Fruit fly (Drosophila melanogaster) whole organism, embryonic: Measurements from ENCODE around the gene CG8944.

ENCODE experiments used
- ATbp ChIP-seq: fragments of 200-800 bp; sonication (Bioruptor generic); optimal IDR thresholded peaks from 2 replicates; lab custom pipeline; 2017; ENCODE audit warnings: missing biosample characterization, mild to moderate bottlenecking, missing genetic modification characterization, missing genetic modification reagents
- Atf3 ChIP-seq: fragments of 200-800 bp; sonication (Bioruptor generic); optimal IDR thresholded peaks from 3 replicates; lab custom pipeline; 2016; ENCODE audit warnings: missing biosample characterization, missing genetic modification characterization
- CG10431 ChIP-seq: fragments of 200-800 bp; sonication (Bioruptor generic); optimal IDR thresholded peaks from 3 replicates; lab custom pipeline; 2018; ENCODE audit warnings: missing biosample characterization, mild to moderate bottlenecking, missing genetic modification characterization
- CG11085 ChIP-seq: fragments of 200-800 bp; sonication (Bioruptor generic); IDR thresholded peaks from 2 replicates; pipeline ENCODE4 v1.3.6; 2022; ENCODE audit warnings: missing biosample characterization, missing genetic modification characterization
- CG11398 ChIP-seq: fragments of 200-800 bp; sonication (Bioruptor generic); optimal IDR thresholded peaks from 2 replicates; lab custom pipeline; 2016; ENCODE audit warnings: missing biosample characterization, missing genetic modification characterization
- CG11456 ChIP-seq: fragments of 200-800 bp; sonication (Bioruptor generic); IDR thresholded peaks from 3 replicates; pipeline ENCODE4 v1.3.6; 2022; ENCODE audit warnings: missing biosample characterization, missing genetic modification characterization
- CG1602 ChIP-seq: fragments of 200-800 bp; sonication (Bioruptor generic); optimal IDR thresholded peaks from 3 replicates; lab custom pipeline; 2016; ENCODE audit warnings: missing biosample characterization, missing genetic modification characterization
- CG16863 ChIP-seq: fragments of 200-800 bp; sonication (Bioruptor generic); optimal IDR thresholded peaks from 3 replicates; lab custom pipeline; 2016; ENCODE audit warnings: missing biosample characterization, missing genetic modification characterization
- CG17359 ChIP-seq: fragments of 200-800 bp; sonication (Bioruptor generic); optimal IDR thresholded peaks from 3 replicates; lab custom pipeline; 2018; ENCODE audit warnings: missing biosample characterization, mild to moderate bottlenecking, missing genetic modification characterization, moderate library complexity
- CG2678 ChIP-seq: fragments of 200-800 bp; sonication (Bioruptor generic); optimal IDR thresholded peaks from 3 replicates; lab custom pipeline; 2019; ENCODE audit warnings: missing biosample characterization, mild to moderate bottlenecking, missing genetic modification characterization, moderate library complexity
- CG3163 ChIP-seq: fragments of 200-800 bp; sonication (Bioruptor generic); optimal IDR thresholded peaks from 3 replicates; lab custom pipeline; 2016; ENCODE audit warnings: missing biosample characterization, missing genetic modification characterization
- CG6689 ChIP-seq: fragments of 200-800 bp; sonication (Bioruptor generic); IDR thresholded peaks from 2 replicates; pipeline ENCODE4 v1.3.6; 2022; ENCODE audit warnings: missing biosample characterization, missing genetic modification characterization
- CG8089 ChIP-seq: fragments of 200-800 bp; sonication (Bioruptor generic); optimal IDR thresholded peaks from 3 replicates; lab custom pipeline; 2016; ENCODE audit warnings: missing biosample characterization, missing genetic modification characterization
- CG8290 ChIP-seq, 3 experiments: fragments of 200-800 bp; sonication (Bioruptor generic); optimal IDR thresholded peaks; 2 replicates each; lab custom pipeline; 2016 to 2019; ENCODE audit warnings: missing biosample characterization in 3 of 3, missing genetic modification characterization in 3 of 3, mild to moderate bottlenecking in 2 of 3, moderate library complexity in 1 of 3
- CG8388 ChIP-seq: fragments of 200-800 bp; sonication (Bioruptor generic); optimal IDR thresholded peaks from 2 replicates; lab custom pipeline; 2019; ENCODE audit warnings: missing biosample characterization, mild to moderate bottlenecking, missing genetic modification characterization, moderate library complexity
- CrebB ChIP-seq: fragments of 200-800 bp; sonication (Bioruptor generic); optimal IDR thresholded peaks from 3 replicates; lab custom pipeline; 2018; ENCODE audit warnings: missing biosample characterization, mild to moderate bottlenecking, missing genetic modification characterization
- HHEX ChIP-seq: fragments of 200-800 bp; sonication (Bioruptor generic); optimal IDR thresholded peaks from 3 replicates; lab custom pipeline; 2017; ENCODE audit warnings: missing biosample characterization, mild to moderate bottlenecking, missing genetic modification characterization, missing genetic modification reagents
- Hsf ChIP-seq: fragments of 200-800 bp; sonication (Bioruptor generic); optimal IDR thresholded peaks from 3 replicates; lab custom pipeline; 2016; ENCODE audit warnings: missing biosample characterization, missing genetic modification characterization
- Jarid2 ChIP-seq: fragments of 200-800 bp; sonication (Bioruptor generic); optimal IDR thresholded peaks from 3 replicates; lab custom pipeline; 2017; ENCODE audit warnings: mild to moderate bottlenecking, missing biosample characterization, missing genetic modification reagents, missing genetic modification characterization
- Lpt ChIP-seq: fragments of >200 bp; optimal IDR thresholded peaks from 2 replicates; lab custom pipeline; 2018; ENCODE audit warnings: missing biosample characterization, missing genetic modification characterization
- MESR4 ChIP-seq: fragments of 200-800 bp; sonication (Bioruptor generic); optimal IDR thresholded peaks from 2 replicates; lab custom pipeline; 2018; ENCODE audit warnings: missing biosample characterization, mild to moderate bottlenecking, missing genetic modification characterization, moderate library complexity
- Med ChIP-seq: fragments of 200-800 bp; sonication (Bioruptor generic); peaks from one replicate; lab custom pipeline; 2016; ENCODE audit warnings: missing biosample characterization, missing genetic modification characterization, mild to moderate bottlenecking, inconsistent platforms, moderate library complexity
- Opbp ChIP-seq: fragments of 200-800 bp; sonication (Bioruptor generic); IDR thresholded peaks from 3 replicates; pipeline ENCODE4 v1.3.6; 2022; ENCODE audit warnings: missing biosample characterization, missing genetic modification characterization; ENCODE audit not compliant: partially characterized antibody
- YL-1 ChIP-seq: fragments of 200-800 bp; sonication (Bioruptor generic); optimal IDR thresholded peaks from 3 replicates; lab custom pipeline; 2017; ENCODE audit warnings: missing biosample characterization, mild to moderate bottlenecking, missing genetic modification characterization
- az2 ChIP-seq: fragments of 200-800 bp; sonication (Bioruptor generic); optimal IDR thresholded peaks from 3 replicates; lab custom pipeline; 2016; ENCODE audit warnings: missing biosample characterization, missing genetic modification characterization
- bsh ChIP-seq, 2 experiments: fragments of 200-800 bp; sonication (Bioruptor generic); optimal IDR thresholded peaks; 2 replicates each; lab custom pipeline; 2017 to 2018; ENCODE audit warnings: mild to moderate bottlenecking in 2 of 2, missing biosample characterization in 2 of 2, missing genetic modification characterization in 2 of 2, moderate library complexity in 1 of 2
- caup ChIP-seq: fragments of 200-800 bp; sonication (Bioruptor generic); optimal IDR thresholded peaks from 3 replicates; lab custom pipeline; 2017; ENCODE audit warnings: missing biosample characterization, mild to moderate bottlenecking, missing genetic modification characterization, moderate library complexity; ENCODE audit not compliant: severe bottlenecking
- cg ChIP-seq: fragments of 200-800 bp; sonication (Bioruptor generic); optimal IDR thresholded peaks from 3 replicates; lab custom pipeline; 2019; ENCODE audit warnings: missing biosample characterization, mild to moderate bottlenecking, missing genetic modification characterization, moderate library complexity
- croc ChIP-seq: fragments of 200-800 bp; sonication (Bioruptor generic); conservative IDR thresholded peaks from 3 replicates; pipeline ENCODE4 v1.3.6; 2022; ENCODE audit warnings: missing biosample characterization, missing genetic modification characterization
- dmrt11E ChIP-seq: fragments of 200-800 bp; sonication (Bioruptor generic); optimal IDR thresholded peaks from 3 replicates; lab custom pipeline; 2018; ENCODE audit warnings: missing biosample characterization, mild to moderate bottlenecking, missing genetic modification characterization, moderate library complexity
- eve ChIP-seq, 2 experiments: fragments of >200 bp; optimal IDR thresholded peaks; 2 replicates each; lab custom pipeline; 2017; ENCODE audit warnings: missing biosample characterization in 2 of 2, missing genetic modification characterization in 2 of 2
- fd102C ChIP-seq: fragments of 200-800 bp; sonication (Bioruptor generic); optimal IDR thresholded peaks from 2 replicates; lab custom pipeline; 2018; ENCODE audit warnings: missing biosample characterization, mild to moderate bottlenecking, missing genetic modification characterization, moderate library complexity
- hbn ChIP-seq: fragments of 200-800 bp; sonication (Bioruptor generic); IDR thresholded peaks from 2 replicates; pipeline ENCODE4 v1.3.6; 2022; ENCODE audit warnings: missing biosample characterization, missing genetic modification characterization; ENCODE audit not compliant: partially characterized antibody
- her ChIP-seq: fragments of 200-800 bp; sonication (Bioruptor generic); optimal IDR thresholded peaks from 2 replicates; lab custom pipeline; 2016; ENCODE audit warnings: missing biosample characterization, missing genetic modification characterization
- jumu ChIP-seq: fragments of 200-800 bp; sonication (Bioruptor generic); optimal IDR thresholded peaks from 3 replicates; lab custom pipeline; 2016; ENCODE audit warnings: missing biosample characterization, missing genetic modification characterization
- lmd ChIP-seq: fragments of 200-800 bp; sonication (Bioruptor generic); IDR thresholded peaks from 2 replicates; pipeline ENCODE4 v1.3.6; 2022; ENCODE audit warnings: missing biosample characterization, missing genetic modification characterization
- nau ChIP-seq: fragments of 200-800 bp; sonication (Bioruptor generic); optimal IDR thresholded peaks from 3 replicates; lab custom pipeline; 2017; ENCODE audit warnings: missing biosample characterization, mild to moderate bottlenecking, missing genetic modification characterization, missing genetic modification reagents
- onecut ChIP-seq: fragments of 200-800 bp; sonication (Bioruptor generic); IDR thresholded peaks from 2 replicates; pipeline ENCODE4 v1.3.6; 2022; ENCODE audit warnings: missing biosample characterization, missing genetic modification characterization
- p53 ChIP-seq: fragments of 200-800 bp; sonication (Bioruptor generic); optimal IDR thresholded peaks from 2 replicates; lab custom pipeline; 2016; ENCODE audit warnings: missing biosample characterization, missing genetic modification characterization
- pb ChIP-seq: fragments of 200-800 bp; sonication (Bioruptor generic); optimal IDR thresholded peaks from 3 replicates; lab custom pipeline; 2016; ENCODE audit warnings: missing biosample characterization, missing genetic modification characterization
- peb ChIP-seq: fragments of 200-800 bp; sonication (Bioruptor generic); IDR thresholded peaks from 2 replicates; pipeline ENCODE4 v1.3.6; 2022; ENCODE audit warnings: missing biosample characterization, missing genetic modification characterization
- pho ChIP-seq: fragments of 200-800 bp; sonication (Bioruptor generic); optimal IDR thresholded peaks from 2 replicates; lab custom pipeline; 2016; ENCODE audit warnings: missing biosample characterization, missing genetic modification characterization
- ranshi ChIP-seq: fragments of 200-800 bp; sonication (Bioruptor generic); IDR thresholded peaks from 2 replicates; pipeline ENCODE4 v1.3.6; 2022; ENCODE audit warnings: missing biosample characterization, missing genetic modification characterization
- schlank ChIP-seq: fragments of 200-800 bp; sonication (Bioruptor generic); optimal IDR thresholded peaks from 2 replicates; lab custom pipeline; 2018; ENCODE audit warnings: missing biosample characterization, mild to moderate bottlenecking, missing genetic modification characterization
- shn ChIP-seq: fragments of 200-800 bp; sonication (Bioruptor generic); optimal IDR thresholded peaks from 3 replicates; lab custom pipeline; 2016; ENCODE audit warnings: missing biosample characterization, missing genetic modification characterization
- sisA ChIP-seq: fragments of 200-800 bp; sonication (Bioruptor generic); IDR thresholded peaks from 2 replicates; pipeline ENCODE4 v1.3.6; 2022; ENCODE audit warnings: missing biosample characterization, missing genetic modification characterization
- trh ChIP-seq: fragments of 200-800 bp; sonication (Bioruptor generic); optimal IDR thresholded peaks from 2 replicates; lab custom pipeline; 2016; ENCODE audit warnings: missing biosample characterization, missing genetic modification characterization
- ttk ChIP-seq: fragments of 200-800 bp; sonication (Bioruptor generic); IDR thresholded peaks from 2 replicates; pipeline ENCODE4 v2.1.2; 2022; ENCODE audit warnings: missing biosample characterization, missing genetic modification characterization
- tup ChIP-seq: fragments of 200-800 bp; sonication (Bioruptor generic); optimal IDR thresholded peaks from 2 replicates; lab custom pipeline; 2016; ENCODE audit warnings: missing biosample characterization, mild to moderate bottlenecking, missing genetic modification characterization, moderate library complexity
- zfh1 ChIP-seq: fragments of 200-800 bp; sonication (Bioruptor generic); IDR thresholded peaks from 3 replicates; pipeline ENCODE4 v1.3.6; 2022; ENCODE audit warnings: missing biosample characterization, missing genetic modification characterization

Gene CG8944

DNA sequence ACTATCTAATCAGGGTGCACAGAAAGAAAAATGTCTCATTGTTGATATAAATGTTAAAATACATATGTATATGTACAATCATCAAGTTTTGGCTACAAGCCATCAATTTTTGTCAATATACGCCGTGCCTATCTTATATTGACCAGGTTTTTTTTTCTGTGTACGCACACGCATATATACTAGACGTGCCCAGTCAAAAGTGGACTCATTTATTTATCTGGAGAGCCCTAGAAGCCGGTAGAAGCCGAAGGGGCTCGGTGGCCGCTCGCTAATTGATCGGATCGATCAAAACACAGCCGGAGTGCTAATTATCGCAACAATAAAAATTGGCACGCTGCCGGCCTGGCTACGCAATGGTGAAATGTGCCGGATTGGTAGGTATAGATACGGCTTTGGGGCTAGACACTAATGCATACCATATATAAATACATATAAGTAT lies 5.7 kb downstream of the CG8944 start (continued):
- peak; percentile 78 for TF ChIP-seq ranshi (GFP tag; lab: Robert Waterston, UW)
- no peak for TF ChIP-seq YL-1 (GFP tag; lab: Kevin White, UChicago)
- peak; percentile 23 for TF ChIP-seq trh (GFP tag; lab: Kevin White, UChicago)
- TF ChIP-seq CG3163 (GFP tag; lab: Kevin White, UChicago) = no peak
- peak; percentile 80 for TF ChIP-seq HHEX (GFP tag; lab: Kevin White, UChicago)
- no peak for TF ChIP-seq pb (GFP tag; lab: Kevin White, UChicago)
- peak; percentile 47 for TF ChIP-seq her (GFP tag; lab: Kevin White, UChicago)
- TF ChIP-seq ATbp (GFP tag; lab: Kevin White, UChicago) = peak; percentile 64
- TF ChIP-seq Med (GFP tag; lab: Kevin White, UChicago) = peak; percentile 91
- TF ChIP-seq croc = no peak; the same call in 2 of the 3 replicates
- TF ChIP-seq CG10431 = no peak
- peak; percentile 38 for TF ChIP-seq dmrt11E (tag; lab: Kevin White, UChicago)
- no peak for TF ChIP-seq nau (GFP tag; lab: Kevin White, UChicago)
- TF ChIP-seq bsh (GFP tag; optimal IDR thresholded peaks at IDR 0.05; lab: Kevin White, UChicago) = peak; percentile 5 to 66
- TF ChIP-seq CG11456 = peak; percentile 82
- no peak for TF ChIP-seq tup (GFP tag; lab: Kevin White, UChicago)
- TF ChIP-seq Jarid2 (GFP tag; lab: Kevin White, UChicago) = no peak
- TF ChIP-seq Hsf (GFP tag; lab: Kevin White, UChicago) = peak; percentile 67
- no peak for TF ChIP-seq MESR4 (GFP tag; lab: Kevin White, UChicago)
- TF ChIP-seq CG11398 = no peak
- no peak for TF ChIP-seq Opbp (GFP tag; lab: Robert Waterston, UW)
- TF ChIP-seq p53 = no peak
- TF ChIP-seq Lpt (GFP tag; lab: Kevin White, UChicago) = no peak
- TF ChIP-seq Atf3 = no peak
- no peak for TF ChIP-seq fd102C (GFP tag; lab: Kevin White, UChicago)
- peak; percentile 53 for TF ChIP-seq az2 (GFP tag; lab: Kevin White, UChicago)
- peak; percentile 84 for TF ChIP-seq CG2678 (tag; lab: Kevin White, UChicago)
- peak; percentile 69 for TF ChIP-seq pho (GFP tag; lab: Kevin White, UChicago)
- no peak for TF ChIP-seq hbn
- TF ChIP-seq CG6689 = peak; percentile 60
- TF ChIP-seq caup (GFP tag; lab: Kevin White, UChicago) = peak; percentile 81
- no peak for TF ChIP-seq CG8290 (GFP tag; optimal IDR thresholded peaks at IDR 0.05; lab: Kevin White, UChicago)
- TF ChIP-seq CG8290 (tag; optimal IDR thresholded peaks at IDR 0.05; lab: Kevin White, UChicago) = peak in 1 of 2 experiments; percentile 82
- peak; percentile 79 for TF ChIP-seq schlank
- peak; percentile 55; the same call in 1 of the 2 replicates for TF ChIP-seq onecut
- TF ChIP-seq CG8388 (GFP tag; lab: Kevin White, UChicago) = peak; percentile 50
- peak; percentile 79 for TF ChIP-seq CG17359
- TF ChIP-seq cg = no peak
- peak; percentile 73; the same call in 2 of the 3 replicates for TF ChIP-seq zfh1 (GFP tag; lab: Robert Waterston, UW)
- no peak for TF ChIP-seq peb
- TF ChIP-seq CG8089 = no peak
- TF ChIP-seq CG11085 (GFP tag; lab: Robert Waterston, UW) = peak; percentile 74
- no peak for TF ChIP-seq eve (GFP tag; optimal IDR thresholded peaks at IDR 0.05; lab: Kevin White, UChicago)
- peak; percentile 72 for TF ChIP-seq sisA (GFP tag; lab: Robert Waterston, UW)
- no peak for TF ChIP-seq shn
- TF ChIP-seq CG16863 (GFP tag; lab: Kevin White, UChicago) = peak; percentile 54
- peak; percentile 50 for TF ChIP-seq CrebB
- TF ChIP-seq CG1602 (GFP tag; lab: Kevin White, UChicago) = peak; percentile 59
- peak; percentile 55 for TF ChIP-seq ttk (GFP tag; lab: Robert Waterston, UW)
- peak; percentile 71; the same call in 1 of the 2 replicates for TF ChIP-seq lmd (GFP tag; lab: Robert Waterston, UW)
- peak; percentile 44 for TF ChIP-seq jumu (GFP tag; lab: Kevin White, UChicago)
